Worm (Caenorhabditis elegans) whole organism, young adult: ENCODE data around the gene ucr-2.1.

Experiments used
- B0336.3 ChIP-seq: fragments of 200-800 bp; sonication (Bioruptor generic); IDR thresholded peaks from 2 replicates; pipeline ENCODE4 v1.3.6; 2022; ENCODE audit warnings: missing genetic modification characterization, missing compliant biosample characterization
- ets-4 ChIP-seq: fragments of 200-800 bp; sonication (Bioruptor generic); optimal IDR thresholded peaks from 2 replicates; lab custom pipeline; 2018; ENCODE audit warnings: mild to moderate bottlenecking, missing genetic modification characterization, missing compliant biosample characterization
- rec-8 ChIP-seq, 2 experiments: sonication (generic microtip); optimal IDR thresholded peaks; 2 replicates each; lab custom pipeline; 2016; ENCODE audit warnings: mild to moderate bottlenecking in 2 of 2, missing genetic modification characterization in 2 of 2, missing genetic modification reagents in 2 of 2, missing genotype in 2 of 2, missing biosample characterization in 1 of 2, missing compliant biosample characterization in 1 of 2, moderate library complexity in 1 of 2
- ztf-28 ChIP-seq: fragments of 200-800 bp; sonication (Bioruptor generic); IDR thresholded peaks from 2 replicates; pipeline ENCODE4 v1.3.6; 2022; ENCODE audit warnings: missing genetic modification reagents, missing genetic modification characterization, missing compliant biosample characterization

ce11 chrX:11992778-11993177 is 25.5 kb upstream of the ucr-2.1 start:
- TF ChIP-seq ets-4 (GFP tag; lab: Kevin White, UChicago) (no peak), rec-8 (tag; optimal IDR thresholded peaks at IDR 0.05; lab: Kevin White, UChicago) (no peak), B0336.3 (GFP tag; lab: Robert Waterston, UW) (no peak), ztf-28 (GFP tag; lab: Robert Waterston, UW) (no peak)
